Worm (Caenorhabditis elegans): ENCODE data around the gene Y57E12B.4.

The Y57E12B.4 gene

DNA sequence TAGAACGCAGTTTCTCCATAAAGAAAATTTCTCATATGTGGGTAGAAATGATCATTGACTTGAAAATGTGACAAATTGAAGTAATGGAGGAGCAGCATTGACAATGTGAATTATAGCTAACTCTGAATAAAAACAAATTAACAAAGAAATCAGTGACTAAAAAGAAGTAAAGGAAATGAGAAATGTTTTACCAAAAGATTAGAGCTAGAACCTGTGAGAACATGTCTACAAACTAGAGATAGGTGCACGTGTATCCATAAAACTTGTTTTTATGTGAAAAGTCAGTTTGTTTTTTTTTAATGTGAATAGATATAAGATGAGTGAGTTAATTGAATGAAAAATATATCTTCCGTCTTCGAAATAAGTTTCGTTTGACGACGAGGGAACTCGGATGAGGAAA lies 31.7 kb upstream of the Y57E12B.4 start, which contains the start of gene sre-12:
Gene sre-12 (minus strand): TSS at position 101 of the 400 bp plus-strand sequence.
- no peak for TF ChIP-seq pax-1 (tag; optimal IDR thresholded peaks at IDR 0.05)
- no peak for TF ChIP-seq nfya-1 (tag; optimal IDR thresholded peaks at IDR 0.05)
- no peak for TF ChIP-seq tbx-2 (tag; optimal IDR thresholded peaks at IDR 0.05)
- no peak for TF ChIP-seq ceh-19 (GFP tag; optimal IDR thresholded peaks at IDR 0.05)

ce11 chrV:6976047-6976446 lies 28.7 kb upstream of the Y57E12B.4 start, which contains the start of gene srx-16:
TSS of gene srx-16 (plus strand) at chrV:6976347.
- TF ChIP-seq ttx-3 (tag; optimal IDR thresholded peaks at IDR 0.05) = no peak

ce11 chrV:6971567-6971966 lies 24.2 kb upstream of the Y57E12B.4 start, which contains the start of gene srx-59:
TSS of gene srx-59 (plus strand) at chrV:6971867.
- TF ChIP-seq K02D7.2 (tag; optimal IDR thresholded peaks at IDR 0.05) (no peak), C08G9.2 (tag; optimal IDR thresholded peaks at IDR 0.05) (no peak), ttx-3 (tag; optimal IDR thresholded peaks at IDR 0.05) (no peak), lim-6 (tag; optimal IDR thresholded peaks at IDR 0.05) (no peak), lin-11 (tag; optimal IDR thresholded peaks at IDR 0.05) (no peak), dmd-4 (tag; optimal IDR thresholded peaks at IDR 0.05; ENCODE audit: borderline replicate concordance) (no peak), elt-2 (tag; optimal IDR thresholded peaks at IDR 0.05) (no peak), syd-9 (tag; optimal IDR thresholded peaks at IDR 0.05) (no peak), ceh-2 (tag; optimal IDR thresholded peaks at IDR 0.05) (no peak), sox-2 (GFP tag; IDR thresholded peaks at IDR 0.05) (no peak), ets-4 (tag; optimal IDR thresholded peaks at IDR 0.05) (no peak), unc-86 (tag; optimal IDR thresholded peaks at IDR 0.05) (no peak), sox-4 (tag; optimal IDR thresholded peaks at IDR 0.05) (no peak)

ce11 chrV:6969950-6970532 lies 22.7 kb upstream of the Y57E12B.4 start, which contains the start of gene ptr-15:
TSS of gene ptr-15 (minus strand) at chrV:6970000.
- TF ChIP-seq rnt-1 (tag; optimal IDR thresholded peaks at IDR 0.05) = no peak
- TF ChIP-seq ets-4 (tag; optimal IDR thresholded peaks at IDR 0.05) = no peak
- no peak for TF ChIP-seq pax-1 (tag; optimal IDR thresholded peaks at IDR 0.05)
- no peak for TF ChIP-seq nhr-232 (tag; optimal IDR thresholded peaks at IDR 0.05)
- peak; percentile 30 for TF ChIP-seq unc-55 (GFP tag; optimal IDR thresholded peaks at IDR 0.05)
- no peak for TF ChIP-seq unc-42 (tag; optimal IDR thresholded peaks at IDR 0.05)
- no peak for TF ChIP-seq che-1 (tag; optimal IDR thresholded peaks at IDR 0.05)
- TF ChIP-seq F13H6.1 (tag; optimal IDR thresholded peaks at IDR 0.05) = no peak
- TF ChIP-seq ceh-9 (tag; optimal IDR thresholded peaks at IDR 0.05) = no peak
- TF ChIP-seq ceh-45 (GFP tag; IDR thresholded peaks at IDR 0.05) = no peak
- TF ChIP-seq pha-4 (tag; optimal IDR thresholded peaks at IDR 0.05) = no peak
- no peak for TF ChIP-seq lim-6 (tag; optimal IDR thresholded peaks at IDR 0.05)
- peak; percentile 11 for TF ChIP-seq nfya-1 (tag; optimal IDR thresholded peaks at IDR 0.05)
- no peak for TF ChIP-seq ama-1 (optimal IDR thresholded peaks at IDR 0.05)
- TF ChIP-seq ceh-34 (tag; optimal IDR thresholded peaks at IDR 0.05) = no peak
- no peak for TF ChIP-seq tbx-7 (tag; optimal IDR thresholded peaks at IDR 0.05)
- no peak for TF ChIP-seq ref-2 (tag; optimal IDR thresholded peaks at IDR 0.05)
- TF ChIP-seq pros-1 (tag; optimal IDR thresholded peaks at IDR 0.05) = peak; percentile 57
- TF ChIP-seq pag-3 (tag; optimal IDR thresholded peaks at IDR 0.05; ENCODE audit: borderline replicate concordance) = no peak
- no peak for TF ChIP-seq elt-4 (tag; optimal IDR thresholded peaks at IDR 0.05)

ce11 chrV:6956237-6956636 lies 8.9 kb upstream of the Y57E12B.4 start, which contains the start of gene mec-1:
TSS of gene mec-1 (plus strand) at chrV:6956537.
- no peak for TF ChIP-seq odd-2 (tag; optimal IDR thresholded peaks at IDR 0.05)
- TF ChIP-seq ama-1 (optimal IDR thresholded peaks at IDR 0.05) = no peak
- no peak for TF ChIP-seq zip-5 (tag; optimal IDR thresholded peaks at IDR 0.05)
- no peak for TF ChIP-seq pax-1 (tag; optimal IDR thresholded peaks at IDR 0.05)
- no peak for TF ChIP-seq fkh-10 (GFP tag; optimal IDR thresholded peaks at IDR 0.05)
- TF ChIP-seq ceh-6 (GFP tag; optimal IDR thresholded peaks at IDR 0.05) = no peak
- TF ChIP-seq elt-4 (tag; optimal IDR thresholded peaks at IDR 0.05) = no peak
- no peak for TF ChIP-seq ceh-48 (tag; optimal IDR thresholded peaks at IDR 0.05)

Data from whole organism, late embryonic.